Fruit fly (Drosophila melanogaster) whole organism, embryonic: ENCODE results near the gene Srg3.

Experiments used
- Ada2b ChIP-seq: fragments of 200-800 bp; sonication (Bioruptor generic); IDR thresholded peaks from 2 replicates; pipeline ENCODE4 v1.3.6; 2022; ENCODE audit warnings: missing biosample characterization, missing genetic modification characterization
- Atf3 ChIP-seq: fragments of 200-800 bp; sonication (Bioruptor generic); optimal IDR thresholded peaks from 3 replicates; lab custom pipeline; 2016; ENCODE audit warnings: missing biosample characterization, missing genetic modification characterization
- BEAF-32 ChIP-seq: fragments of 200-800 bp; sonication (Bioruptor generic); optimal IDR thresholded peaks from 3 replicates; lab custom pipeline; 2017; ENCODE audit warnings: missing biosample characterization, missing genetic modification characterization, mild to moderate bottlenecking, moderate library complexity, missing genetic modification reagents
- Bdp1 ChIP-seq: fragments of 200-800 bp; sonication (Bioruptor generic); optimal IDR thresholded peaks from 3 replicates; lab custom pipeline; 2016; ENCODE audit warnings: missing biosample characterization, missing genetic modification characterization
- Blimp-1 ChIP-seq: fragments of 200-800 bp; sonication (Bioruptor generic); optimal IDR thresholded peaks from 3 replicates; lab custom pipeline; 2018; ENCODE audit warnings: missing biosample characterization, missing genetic modification characterization, mild to moderate bottlenecking, moderate library complexity, missing genetic modification reagents
- Bteb2 ChIP-seq: fragments of 200-800 bp; sonication (Bioruptor generic); optimal IDR thresholded peaks from 2 replicates; lab custom pipeline; 2016; ENCODE audit warnings: missing biosample characterization, missing genetic modification characterization
- CG10462 ChIP-seq: fragments of 200-800 bp; sonication (Bioruptor generic); optimal IDR thresholded peaks from 2 replicates; lab custom pipeline; 2016; ENCODE audit warnings: missing biosample characterization, missing genetic modification characterization
- CG10654 ChIP-seq: fragments of 200-800 bp; sonication (Bioruptor generic); optimal IDR thresholded peaks from 2 replicates; lab custom pipeline; 2016; ENCODE audit warnings: missing biosample characterization, missing genetic modification characterization
- CG10959 ChIP-seq: fragments of 200-800 bp; sonication (Bioruptor generic); IDR thresholded peaks from 2 replicates; pipeline ENCODE4 v1.3.6; 2022; ENCODE audit warnings: missing biosample characterization, missing genetic modification characterization
- CG12391 ChIP-seq: fragments of 200-800 bp; sonication (Bioruptor generic); optimal IDR thresholded peaks from 3 replicates; lab custom pipeline; 2018; ENCODE audit warnings: missing biosample characterization, mild to moderate bottlenecking, missing genetic modification characterization, moderate library complexity
- CG12769 ChIP-seq: fragments of 200-800 bp; sonication (Bioruptor generic); optimal IDR thresholded peaks from 2 replicates; lab custom pipeline; 2019; ENCODE audit warnings: missing biosample characterization, mild to moderate bottlenecking, missing genetic modification characterization, moderate library complexity
- CG12942 ChIP-seq: fragments of 200-800 bp; sonication (Bioruptor generic); optimal IDR thresholded peaks from 3 replicates; lab custom pipeline; 2016; ENCODE audit warnings: missing biosample characterization, missing genetic modification characterization
- CG1602 ChIP-seq: fragments of 200-800 bp; sonication (Bioruptor generic); optimal IDR thresholded peaks from 3 replicates; lab custom pipeline; 2016; ENCODE audit warnings: missing biosample characterization, missing genetic modification characterization
- CG16815 ChIP-seq: fragments of 200-800 bp; sonication (Bioruptor generic); optimal IDR thresholded peaks from 3 replicates; lab custom pipeline; 2017; ENCODE audit warnings: missing biosample characterization, mild to moderate bottlenecking, missing genetic modification characterization
- CG18764 ChIP-seq: fragments of 200-800 bp; sonication (Bioruptor generic); optimal IDR thresholded peaks from 3 replicates; lab custom pipeline; 2016; ENCODE audit warnings: missing biosample characterization, missing genetic modification characterization
- CG2120 ChIP-seq: fragments of 200-800 bp; sonication (Bioruptor generic); optimal IDR thresholded peaks from 3 replicates; lab custom pipeline; 2016; ENCODE audit warnings: missing biosample characterization, missing genetic modification characterization
- CG2199 ChIP-seq: fragments of 200-800 bp; sonication (Bioruptor generic); IDR thresholded peaks from 3 replicates; pipeline ENCODE4 v1.3.6; 2022; ENCODE audit warnings: missing biosample characterization, missing genetic modification characterization
- CG2712 ChIP-seq: fragments of 200-800 bp; optimal IDR thresholded peaks from 3 replicates; lab custom pipeline; 2019; ENCODE audit warnings: missing biosample characterization, mild to moderate bottlenecking, missing genetic modification characterization, moderate library complexity
- CG3407 ChIP-seq: fragments of 200-800 bp; sonication (Bioruptor generic); optimal IDR thresholded peaks from 2 replicates; lab custom pipeline; 2018; ENCODE audit warnings: missing biosample characterization, mild to moderate bottlenecking, missing genetic modification characterization
- CG3847 ChIP-seq: fragments of 200-800 bp; sonication (Bioruptor generic); IDR thresholded peaks from 2 replicates; pipeline ENCODE4 v1.3.6; 2022; ENCODE audit warnings: missing biosample characterization, missing genetic modification characterization
- CG4360 ChIP-seq: fragments of 200-800 bp; sonication (Bioruptor generic); IDR thresholded peaks from 2 replicates; pipeline ENCODE4 v1.3.6; 2022; ENCODE audit warnings: missing biosample characterization, missing genetic modification characterization
- CG4820 ChIP-seq: fragments of 200-800 bp; sonication (Bioruptor generic); optimal IDR thresholded peaks from 3 replicates; lab custom pipeline; 2016; ENCODE audit warnings: missing biosample characterization, missing genetic modification characterization
- CG4854 ChIP-seq: fragments of 200-800 bp; sonication (Bioruptor generic); optimal IDR thresholded peaks from 2 replicates; lab custom pipeline; 2016; ENCODE audit warnings: missing biosample characterization, missing genetic modification characterization, inconsistent platforms
- CG9437 ChIP-seq: fragments of 200-800 bp; sonication (Bioruptor generic); optimal IDR thresholded peaks from 2 replicates; lab custom pipeline; 2018; ENCODE audit warnings: missing biosample characterization, mild to moderate bottlenecking, missing genetic modification characterization
- Drgx ChIP-seq: fragments of 200-800 bp; sonication (Bioruptor generic); IDR thresholded peaks from 2 replicates; pipeline ENCODE4 v1.3.6; 2022; ENCODE audit warnings: missing biosample characterization, missing genetic modification characterization
- Ets97D ChIP-seq: fragments of 200-800 bp; sonication (Bioruptor generic); optimal IDR thresholded peaks from 3 replicates; lab custom pipeline; 2016; ENCODE audit warnings: missing biosample characterization, missing genetic modification characterization
- HLH4C ChIP-seq: fragments of 200-800 bp; sonication (Bioruptor generic); IDR thresholded peaks from 3 replicates; pipeline ENCODE4 v1.3.6; 2022; ENCODE audit warnings: missing biosample characterization, missing genetic modification characterization; ENCODE audit not compliant: partially characterized antibody
- Lhr ChIP-seq: fragments of 200-800 bp; sonication (Bioruptor generic); optimal IDR thresholded peaks from 3 replicates; lab custom pipeline; 2017; ENCODE audit warnings: mild to moderate bottlenecking, missing biosample characterization, missing genetic modification reagents, missing genetic modification characterization
- Lim3 ChIP-seq: fragments of 200-800 bp; sonication (Bioruptor generic); IDR thresholded peaks from 2 replicates; pipeline ENCODE4 v1.3.6; 2022; ENCODE audit warnings: missing biosample characterization, missing genetic modification characterization
- Mes4 ChIP-seq: fragments of 200-800 bp; sonication (Bioruptor generic); optimal IDR thresholded peaks from 2 replicates; lab custom pipeline; 2016; ENCODE audit warnings: missing biosample characterization, missing genetic modification characterization
- Myb ChIP-seq: fragments of 200-800 bp; sonication (Bioruptor generic); optimal IDR thresholded peaks from 2 replicates; lab custom pipeline; 2016; ENCODE audit warnings: missing biosample characterization, missing genetic modification characterization
- Neu2 ChIP-seq: fragments of 200-800 bp; sonication (Bioruptor generic); optimal IDR thresholded peaks from 3 replicates; lab custom pipeline; 2016; ENCODE audit warnings: missing biosample characterization, missing genetic modification characterization, borderline replicate concordance
- Rfx ChIP-seq: fragments of 200-800 bp; sonication (Bioruptor generic); IDR thresholded peaks from 2 replicates; pipeline ENCODE4 v1.3.6; 2022; ENCODE audit warnings: missing biosample characterization, missing genetic modification characterization
- Sry-δ ChIP-seq: fragments of 200-800 bp; sonication (Bioruptor generic); optimal IDR thresholded peaks from 2 replicates; lab custom pipeline; 2016; ENCODE audit warnings: missing biosample characterization, missing genetic modification characterization
- ash1 ChIP-seq: fragments of 200-800 bp; sonication (Bioruptor generic); optimal IDR thresholded peaks from 2 replicates; lab custom pipeline; 2018; ENCODE audit warnings: missing biosample characterization, mild to moderate bottlenecking, missing genetic modification characterization
- bowl ChIP-seq: fragments of 200-800 bp; sonication (Bioruptor generic); IDR thresholded peaks from 2 replicates; pipeline ENCODE4 v1.3.6; 2022; ENCODE audit warnings: missing biosample characterization, missing genetic modification characterization
- chn ChIP-seq: fragments of 200-800 bp; sonication (Bioruptor generic); optimal IDR thresholded peaks from 2 replicates; lab custom pipeline; 2016; ENCODE audit warnings: missing biosample characterization, missing genetic modification characterization
- dpn ChIP-seq, 2 experiments: fragments of 200-800 bp; sonication (Bioruptor generic); optimal IDR thresholded peaks; 3 replicates each; lab custom pipeline; 2016; ENCODE audit warnings: missing biosample characterization in 2 of 2, missing genetic modification characterization in 2 of 2
- gfzf ChIP-seq: fragments of 200-800 bp; sonication (Bioruptor generic); optimal IDR thresholded peaks from 2 replicates; lab custom pipeline; 2016; ENCODE audit warnings: missing biosample characterization, mild to moderate bottlenecking, missing genetic modification characterization, moderate library complexity
- grn ChIP-seq: fragments of 200-800 bp; sonication (Bioruptor generic); optimal IDR thresholded peaks from 3 replicates; lab custom pipeline; 2017; ENCODE audit warnings: missing biosample characterization, missing genetic modification characterization
- gsb ChIP-seq: fragments of 200-800 bp; sonication (Bioruptor generic); IDR thresholded peaks from 2 replicates; pipeline ENCODE4 v1.3.6; 2022; ENCODE audit warnings: missing biosample characterization, missing genetic modification characterization
- gsb-n ChIP-seq: fragments of 200-800 bp; sonication (Bioruptor generic); optimal IDR thresholded peaks from 3 replicates; lab custom pipeline; 2018; ENCODE audit warnings: missing biosample characterization, mild to moderate bottlenecking, missing genetic modification characterization
- kah ChIP-seq: fragments of 200-800 bp; sonication (Bioruptor generic); optimal IDR thresholded peaks from 2 replicates; lab custom pipeline; 2018; ENCODE audit warnings: missing biosample characterization, mild to moderate bottlenecking, missing genetic modification characterization
- ken ChIP-seq: fragments of 200-800 bp; sonication (Bioruptor generic); IDR thresholded peaks from 3 replicates; pipeline ENCODE4 v1.3.6; 2022; ENCODE audit warnings: missing biosample characterization, missing genetic modification characterization
- kni ChIP-seq: fragments of 200-800 bp; sonication (Bioruptor generic); optimal IDR thresholded peaks from 3 replicates; lab custom pipeline; 2017; ENCODE audit warnings: mild to moderate bottlenecking, missing biosample characterization, missing genetic modification reagents, missing genetic modification characterization
- lilli ChIP-seq: fragments of 200-800 bp; sonication (Bioruptor generic); optimal IDR thresholded peaks from 3 replicates; lab custom pipeline; 2016; ENCODE audit warnings: missing biosample characterization, missing genetic modification characterization
- phol ChIP-seq: fragments of 200-800 bp; sonication (Bioruptor generic); optimal IDR thresholded peaks from 3 replicates; lab custom pipeline; 2018; ENCODE audit warnings: missing biosample characterization, mild to moderate bottlenecking, missing genetic modification characterization, moderate library complexity
- psq ChIP-seq: fragments of 200-800 bp; sonication (Bioruptor generic); optimal IDR thresholded peaks from 2 replicates; lab custom pipeline; 2017; ENCODE audit warnings: missing biosample characterization, missing genetic modification characterization
- tna ChIP-seq: fragments of 200-800 bp; sonication (Bioruptor generic); IDR thresholded peaks from 2 replicates; pipeline ENCODE4 v1.3.6; 2022; ENCODE audit warnings: missing biosample characterization, missing genetic modification characterization; ENCODE audit not compliant: partially characterized antibody
- trem ChIP-seq: fragments of 200-800 bp; optimal IDR thresholded peaks from 3 replicates; lab custom pipeline; 2019; ENCODE audit warnings: missing biosample characterization, mild to moderate bottlenecking, missing genetic modification characterization, moderate library complexity
- twi ChIP-seq: fragments of 200-800 bp; optimal IDR thresholded peaks from 2 replicates; lab custom pipeline; 2019; ENCODE audit warnings: missing biosample characterization, mild to moderate bottlenecking, missing genetic modification characterization, moderate library complexity
- unc-4 ChIP-seq: fragments of 200-800 bp; sonication (Bioruptor generic); IDR thresholded peaks from 2 replicates; pipeline ENCODE4 v1.3.6; 2022; ENCODE audit warnings: missing biosample characterization, missing genetic modification characterization; ENCODE audit not compliant: partially characterized antibody

The Srg3 gene

dm6 chr3L:9487586-9487985, 44.6 kb downstream of the Srg3 start, which contains the start of gene pall (continued):
- TF ChIP-seq unc-4 (GFP tag; lab: Robert Waterston, UW): peak; percentile 43; the same call in 1 of the 2 replicates
- TF ChIP-seq Rfx (GFP tag; lab: Robert Waterston, UW): no peak
- no peak for TF ChIP-seq CG4360 (GFP tag; lab: Robert Waterston, UW)
- no peak for TF ChIP-seq grn (GFP tag; lab: Kevin White, UChicago)
- no peak for TF ChIP-seq Sry-δ (GFP tag; lab: Kevin White, UChicago)
- no peak for TF ChIP-seq chn (GFP tag; lab: Kevin White, UChicago)
- TF ChIP-seq CG10959: no peak
- TF ChIP-seq Ada2b: no peak
- TF ChIP-seq CG12942 (GFP tag; lab: Kevin White, UChicago): no peak
- no peak for TF ChIP-seq CG16815 (GFP tag; lab: Kevin White, UChicago)
- TF ChIP-seq Lhr (GFP tag; lab: Kevin White, UChicago): no peak
- TF ChIP-seq ken (GFP tag; lab: Robert Waterston, UW): no peak
- TF ChIP-seq CG10462: no peak
- no peak for TF ChIP-seq Atf3 (GFP tag; lab: Kevin White, UChicago)
- TF ChIP-seq gsb: no peak
- no peak for TF ChIP-seq Blimp-1 (GFP tag; lab: Kevin White, UChicago)
- no peak for TF ChIP-seq Mes4 (GFP tag; lab: Kevin White, UChicago)
- peak; percentile 60 for TF ChIP-seq trem (tag; lab: Kevin White, UChicago)
- no peak for TF ChIP-seq CG12769 (tag; lab: Kevin White, UChicago)
- no peak for TF ChIP-seq Bdp1 (GFP tag; lab: Kevin White, UChicago)
- no peak for TF ChIP-seq gsb-n
- no peak for TF ChIP-seq CG9437 (GFP tag; lab: Kevin White, UChicago)
- no peak for TF ChIP-seq CG3407
- TF ChIP-seq dpn (GFP tag; optimal IDR thresholded peaks at IDR 0.05; lab: Kevin White, UChicago): no peak
- TF ChIP-seq lilli (GFP tag; lab: Kevin White, UChicago): no peak
- TF ChIP-seq ash1: no peak
- peak; percentile 36 for TF ChIP-seq CG2712 (tag; lab: Kevin White, UChicago)
- TF ChIP-seq psq (GFP tag; lab: Kevin White, UChicago): no peak
- TF ChIP-seq CG18764 (GFP tag; lab: Kevin White, UChicago): no peak
- TF ChIP-seq CG2120 (GFP tag; lab: Kevin White, UChicago): no peak
- peak; percentile 17 for TF ChIP-seq Myb (GFP tag; lab: Kevin White, UChicago)
- peak; percentile 92 for TF ChIP-seq gfzf (GFP tag; lab: Kevin White, UChicago)
- no peak for TF ChIP-seq phol (tag; lab: Kevin White, UChicago)
- TF ChIP-seq Bteb2 (GFP tag; lab: Kevin White, UChicago): no peak
- peak; percentile 19 for TF ChIP-seq BEAF-32 (GFP tag; lab: Kevin White, UChicago)
- TF ChIP-seq CG4854: no peak
- no peak for TF ChIP-seq kah (GFP tag; lab: Kevin White, UChicago)
- TF ChIP-seq CG12391 (tag; lab: Kevin White, UChicago): peak; percentile 20
- peak; percentile 38 for TF ChIP-seq Ets97D
- TF ChIP-seq Neu2: no peak
- no peak for TF ChIP-seq CG2199
- no peak for TF ChIP-seq CG10654 (GFP tag; lab: Kevin White, UChicago)
- no peak for TF ChIP-seq kni (GFP tag; lab: Kevin White, UChicago)
- TF ChIP-seq Lim3 (GFP tag; lab: Robert Waterston, UW): no peak
- TF ChIP-seq bowl (GFP tag; lab: Robert Waterston, UW): no peak
- no peak for TF ChIP-seq Drgx (GFP tag; lab: Robert Waterston, UW)
- no peak for TF ChIP-seq tna
- no peak for TF ChIP-seq CG1602 (GFP tag; lab: Kevin White, UChicago)
- no peak for TF ChIP-seq HLH4C (GFP tag; lab: Robert Waterston, UW)
- no peak for TF ChIP-seq CG4820
- no peak for TF ChIP-seq CG3847 (GFP tag; lab: Robert Waterston, UW)
- no peak for TF ChIP-seq twi (tag; lab: Kevin White, UChicago)
